Fruit fly (Drosophila melanogaster) Kc167 (cell line): ENCODE results near the gene RAF2.

Experiments
- Myc ChIP-seq: fragments of >200 bp; optimal IDR thresholded peaks from 2 replicates; lab custom pipeline; 2017; ENCODE audit warnings: missing external identifiers
- Sin3A ChIP-seq: fragments of >200 bp; optimal IDR thresholded peaks from 2 replicates; lab custom pipeline; 2018; ENCODE audit warnings: missing external identifiers
- h ChIP-seq: fragments of >200 bp; optimal IDR thresholded peaks from 3 replicates; lab custom pipeline; 2018; ENCODE audit warnings: missing external identifiers
- insv ChIP-seq: fragments of >200 bp; optimal IDR thresholded peaks from 3 replicates; lab custom pipeline; 2018; ENCODE audit warnings: missing external identifiers
- psq ChIP-seq: fragments of >200 bp; optimal IDR thresholded peaks from 2 replicates; lab custom pipeline; 2017; ENCODE audit warnings: missing external identifiers
- ttk ChIP-seq: sonication (Bioruptor generic); optimal IDR thresholded peaks from 2 replicates; lab custom pipeline; 2017; ENCODE audit warnings: missing external identifiers

RAF2 gene

dm6 chr3L:16419059-16419773 is 33.1 kb downstream of the RAF2 start, which contains the start of the genes TyrRS and CG33158:
TSS of gene TyrRS (minus strand) at chr3L:16419302.
TSS of gene CG33158 (plus strand) at chr3L:16419597.
- no peak for TF ChIP-seq Sin3A
- TF ChIP-seq ttk (lab: Kevin White, UChicago) = no peak
- no peak for TF ChIP-seq h (lab: Kevin White, UChicago)
- no peak for TF ChIP-seq psq (lab: Kevin White, UChicago)
- no peak for TF ChIP-seq insv (lab: Kevin White, UChicago)
- TF ChIP-seq Myc = no peak

- TF ChIP-seq psq (lab: Kevin White, UChicago) = no peak
- TF ChIP-seq h (lab: Kevin White, UChicago) = no peak
- TF ChIP-seq ttk (lab: Kevin White, UChicago) = no peak
- TF ChIP-seq Myc = no peak
- TF ChIP-seq Sin3A = no peak
- TF ChIP-seq insv (lab: Kevin White, UChicago) = no peak
Measured at dm6 chr3L:16429451-16429850, 43.3 kb downstream of the RAF2 start.

dm6 chr3L:16431056-16431455 is 44.9 kb downstream of the RAF2 start:
- TF ChIP-seq Myc (no peak), Sin3A (no peak), insv (lab: Kevin White, UChicago) (no peak), h (lab: Kevin White, UChicago) (no peak)

dm6 chr3L:16433556-16433955 is 47.4 kb downstream of the RAF2 start:
- TF ChIP-seq Myc = no peak
- no peak for TF ChIP-seq psq (lab: Kevin White, UChicago)
- TF ChIP-seq insv (lab: Kevin White, UChicago) = no peak
- TF ChIP-seq ttk (lab: Kevin White, UChicago) = no peak
- no peak for TF ChIP-seq Sin3A
- no peak for TF ChIP-seq h (lab: Kevin White, UChicago)

dm6 chr3L:16437271-16437670 is 51.1 kb downstream of the RAF2 start:
- TF ChIP-seq ttk (lab: Kevin White, UChicago) (no peak), h (lab: Kevin White, UChicago) (no peak), Sin3A (no peak), insv (lab: Kevin White, UChicago) (no peak), psq (lab: Kevin White, UChicago) (no peak), Myc (no peak)
